Worm (Caenorhabditis elegans) whole organism, L4 larva: ENCODE results near the gene C15B12.9.

ENCODE experiments used
- daf-12 ChIP-seq: fragments of 150-350 bp; optimal IDR thresholded peaks from 2 replicates; lab custom pipeline; 2014; ENCODE audit warnings: missing biosample characterization, missing genetic modification reagents, missing genetic modification characterization
- dpl-1 ChIP-seq: fragments of 150-350 bp; optimal IDR thresholded peaks from 2 replicates; lab custom pipeline; 2014; ENCODE audit warnings: missing biosample characterization, missing genetic modification reagents, missing genetic modification characterization
- mdl-1 ChIP-seq, 2 experiments: fragments of 150-350 bp in 1 of 2; sonication (generic microtip) in 1 of 2; optimal IDR thresholded peaks; 2 replicates each; lab custom pipeline; 2014 to 2017; ENCODE audit warnings: missing biosample characterization in 2 of 2, missing genetic modification characterization in 2 of 2
- skn-1 ChIP-seq: fragments of 150-350 bp; optimal IDR thresholded peaks from 2 replicates; lab custom pipeline; 2014; ENCODE audit warnings: missing biosample characterization, missing genetic modification characterization
- snpc-4 ChIP-seq: fragments of 150-350 bp; optimal IDR thresholded peaks from 2 replicates; lab custom pipeline; 2014; ENCODE audit warnings: missing biosample characterization, missing genetic modification characterization
- ztf-11 ChIP-seq: fragments of 150-350 bp; optimal IDR thresholded peaks from 2 replicates; lab custom pipeline; 2014; ENCODE audit warnings: missing biosample characterization, missing genetic modification characterization

DNA sequence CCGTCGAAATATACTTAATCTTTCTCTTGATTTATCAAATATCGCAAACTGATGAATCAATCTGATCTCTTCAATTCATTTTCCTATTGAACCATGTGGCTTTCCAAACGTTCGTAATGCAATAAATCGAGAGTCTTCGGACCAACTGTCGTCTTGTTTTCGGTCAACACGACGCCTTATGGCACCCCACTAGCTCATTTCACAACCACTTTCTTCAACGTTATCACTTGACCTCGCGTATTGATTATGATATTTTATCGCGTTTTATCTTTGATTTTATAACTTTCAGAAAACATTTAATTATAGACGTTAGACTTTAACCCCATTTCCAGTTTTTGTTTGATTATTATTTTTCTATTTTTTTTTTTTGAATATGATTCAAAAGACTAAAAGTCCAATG is 41.2 kb downstream of the C15B12.9 start:
- no peak for TF ChIP-seq snpc-4
- no peak for TF ChIP-seq ztf-11 (tag; lab: Kevin White, UChicago)
- no peak for TF ChIP-seq mdl-1 (tag; optimal IDR thresholded peaks at IDR 0.05; lab: Kevin White, UChicago)
- no peak for TF ChIP-seq daf-12 (tag; lab: Kevin White, UChicago)
- TF ChIP-seq skn-1: no peak
- no peak for TF ChIP-seq dpl-1 (GFP tag; lab: Kevin White, UChicago)
